Worm (Caenorhabditis elegans): ENCODE measurements around the gene F56D5.9.

Gene F56D5.9

DNA sequence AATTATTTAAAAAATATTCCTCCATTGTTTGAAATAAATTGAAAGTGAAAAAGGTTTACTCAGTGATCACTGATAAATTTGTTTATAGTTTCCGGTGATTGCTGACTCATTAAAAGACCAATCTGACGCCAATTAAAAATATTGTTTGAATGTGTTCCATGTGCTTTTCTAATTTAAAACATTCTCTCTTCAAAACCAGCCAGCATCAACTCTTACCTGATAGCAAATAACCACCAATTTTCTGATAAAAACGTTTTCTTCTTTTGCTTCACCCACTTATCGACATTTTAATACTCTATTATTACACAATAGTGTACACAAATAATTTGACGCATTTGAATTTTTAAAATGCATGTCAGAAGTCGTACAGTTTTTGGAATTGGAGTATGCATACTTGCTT, 20.6 kb downstream of the F56D5.9 start, which contains the start of gene F56D5.6:
F56D5.6 (plus strand) TSS at position 208 of the 400 bp plus-strand sequence.
- TF ChIP-seq R02D3.7 (tag; optimal IDR thresholded peaks at IDR 0.05) (no peak), lin-1 (GFP tag; IDR thresholded peaks at IDR 0.05) (0 out of 2 replicates have a peak, but pooled peaks have one; percentile 27), dmd-6 (GFP tag; IDR thresholded peaks at IDR 0.05) (peak; percentile 14; the same call in 1 of the 2 replicates), aha-1 (tag) (peak; percentile 58), daf-16 (GFP tag; optimal IDR thresholded peaks at IDR 0.05) (no peak), daf-16 (tag; optimal IDR thresholded peaks at IDR 0.05) (peak; percentile 88), Y75B8A.6 (GFP tag; IDR thresholded peaks at IDR 0.05) (no peak), nhr-28 (tag; optimal IDR thresholded peaks at IDR 0.05) (peak; percentile 78), php-3 (GFP tag; IDR thresholded peaks at IDR 0.05) (0 out of 2 replicates have a peak, but pooled peaks have one; percentile 31), dve-1 (tag; optimal IDR thresholded peaks at IDR 0.05; ENCODE audit: insufficient read depth) (peak; percentile 71), lin-38 (GFP tag; IDR thresholded peaks at IDR 0.05) (no peak), pqm-1 (tag; optimal IDR thresholded peaks at IDR 0.05) (peak; percentile 68)

DNA sequence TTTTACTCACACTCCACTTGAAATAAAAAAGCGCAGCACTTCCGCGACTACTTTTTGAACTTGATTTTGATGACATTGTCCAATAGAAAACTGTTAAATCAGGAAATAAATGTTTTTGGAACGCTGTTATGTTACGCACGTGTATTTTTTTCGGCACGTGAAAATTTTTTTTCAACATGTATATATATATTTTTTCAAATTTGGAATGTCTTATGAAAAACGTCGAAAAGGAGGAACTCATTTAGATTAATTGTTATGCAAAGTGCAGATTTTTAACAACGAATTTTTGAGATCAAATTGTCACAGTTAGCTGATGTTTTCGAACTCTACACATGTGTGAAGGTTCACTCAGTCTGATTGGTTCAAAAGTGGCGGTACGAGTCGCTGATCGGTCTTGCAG, 23.8 kb downstream of the F56D5.9 start, which contains the start of gene F56D5.2:
F56D5.2 (minus strand) TSS at position 101 of the 400 bp plus-strand sequence.
- TF ChIP-seq aha-1 (tag) (peak; percentile 66), zip-2 (tag; optimal IDR thresholded peaks at IDR 0.05) (no peak)

DNA sequence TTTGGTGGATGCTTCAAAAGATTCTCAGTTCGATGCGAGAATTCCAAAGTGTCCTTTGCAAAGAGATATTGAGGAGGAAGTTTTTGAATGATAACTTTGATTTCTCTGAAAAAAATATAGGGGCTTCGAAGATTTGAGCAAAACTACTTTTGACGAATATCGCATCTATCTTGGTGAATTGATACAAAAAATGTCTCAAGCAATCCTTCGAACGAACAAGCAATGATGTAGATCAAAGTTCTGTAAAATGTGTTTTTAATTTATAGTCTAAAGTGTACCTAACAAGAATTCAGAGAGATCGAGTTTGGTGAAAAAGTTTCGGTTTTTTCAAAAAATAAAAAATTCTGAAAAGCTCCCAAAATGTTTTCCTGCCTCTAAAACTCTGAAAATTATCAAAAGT, 25.0 kb downstream of the F56D5.9 start, which contains the start of gene F56D5.3:
F56D5.3 (plus strand) TSS at position 301 of the 400 bp plus-strand sequence.
- TF ChIP-seq nhr-10 (tag; optimal IDR thresholded peaks at IDR 0.05) (no peak), nhr-41 (GFP tag; IDR thresholded peaks at IDR 0.05) (no peak), D1046.2 (GFP tag; IDR thresholded peaks at IDR 0.05) (no peak), hif-1 (tag; optimal IDR thresholded peaks at IDR 0.05) (no peak), fkh-10 (GFP tag; optimal IDR thresholded peaks at IDR 0.05) (no peak)

- TF ChIP-seq nhr-6 (tag; optimal IDR thresholded peaks at IDR 0.05): no peak
- no peak for TF ChIP-seq egl-43 (GFP tag; IDR thresholded peaks at IDR 0.05)
- no peak for TF ChIP-seq spr-3 (GFP tag; optimal IDR thresholded peaks at IDR 0.05)
- no peak for TF ChIP-seq nhr-237 (tag; optimal IDR thresholded peaks at IDR 0.05)
- TF ChIP-seq unc-39 (tag; optimal IDR thresholded peaks at IDR 0.05): no peak
- no peak for TF ChIP-seq ZK546.5 (tag; optimal IDR thresholded peaks at IDR 0.05)
- TF ChIP-seq lin-15B (tag; optimal IDR thresholded peaks at IDR 0.05): no peak
- no peak for TF ChIP-seq D1046.2 (GFP tag; IDR thresholded peaks at IDR 0.05)
- no peak for TF ChIP-seq nhr-25 (tag; optimal IDR thresholded peaks at IDR 0.05; ENCODE audit: borderline replicate concordance, insufficient read depth)
- no peak for TF ChIP-seq saeg-2 (GFP tag; IDR thresholded peaks at IDR 0.05)
- no peak for TF ChIP-seq aha-1 (tag)
- no peak for TF ChIP-seq spr-1 (tag; optimal IDR thresholded peaks at IDR 0.05)
Measured at ce11 chrIV:9396118-9396517, 26.2 kb downstream of the F56D5.9 start, which contains the start of gene col-121. Gene col-121, minus strand, starts transcription at chrIV:9396218.

- TF ChIP-seq mdl-1 (tag; optimal IDR thresholded peaks at IDR 0.05) (peak in 1 of 2 experiments; percentile 27), dve-1 (tag; optimal IDR thresholded peaks at IDR 0.05; ENCODE audit: insufficient read depth) (peak; percentile 28), dpl-1 (GFP tag; optimal IDR thresholded peaks at IDR 0.05) (peak; percentile 93), php-3 (GFP tag; IDR thresholded peaks at IDR 0.05) (no peak), sdz-12 (GFP tag; optimal IDR thresholded peaks at IDR 0.05) (no peak), unc-62 (GFP tag; optimal IDR thresholded peaks at IDR 0.05 in 1 of 2) (peak in 1 of 2 experiments; percentile 69), unc-62 (tag; optimal IDR thresholded peaks at IDR 0.05) (no peak), D1046.2 (GFP tag; IDR thresholded peaks at IDR 0.05) (no peak), hlh-30 (tag; optimal IDR thresholded peaks at IDR 0.05; ENCODE audit: insufficient read depth) (peak; percentile 90), lsy-2 (tag; optimal IDR thresholded peaks at IDR 0.05) (peak in 1 of 2 experiments; percentile 67), unc-39 (tag; optimal IDR thresholded peaks at IDR 0.05) (no peak), nhr-6 (tag; optimal IDR thresholded peaks at IDR 0.05) (peak; percentile 46), nhr-28 (tag; optimal IDR thresholded peaks at IDR 0.05) (peak; percentile 32), aha-1 (tag) (peak; percentile 93), Y105C5A.15 (GFP tag; IDR thresholded peaks at IDR 0.05) (no peak), daf-16 (GFP tag; optimal IDR thresholded peaks at IDR 0.05) (no peak), daf-16 (tag; optimal IDR thresholded peaks at IDR 0.05) (no peak), rbr-2 (tag; optimal IDR thresholded peaks at IDR 0.05) (peak; percentile 26), madf-5 (GFP tag; IDR thresholded peaks at IDR 0.05) (no peak), mep-1 (tag; optimal IDR thresholded peaks at IDR 0.05) (peak; percentile 45), nhr-25 (tag; optimal IDR thresholded peaks at IDR 0.05; ENCODE audit: borderline replicate concordance, insufficient read depth) (no peak), lin-38 (GFP tag; IDR thresholded peaks at IDR 0.05) (peak; percentile 94)
Measured at ce11 chrIV:9386038-9386437, 36.3 kb downstream of the F56D5.9 start, which contains the start of gene daf-15. Gene daf-15, plus strand, starts transcription at chrIV:9386208.

All from whole organism, L4 larva.